Worm (Caenorhabditis elegans) whole organism, L4 larva: ENCODE measurements around the gene Y22D7AL.3.
A peak's percentile ranks its signal among the peaks of the same experiment; 100 is the strongest.

Experiments used
- F26F4.8 ChIP-seq: fragments of 200-800 bp; sonication (Bioruptor generic); conservative IDR thresholded peaks from 2 replicates; pipeline ENCODE4 v1.3.6; 2022; ENCODE audit warnings: missing genetic modification characterization, missing compliant biosample characterization
- F44E2.7 ChIP-seq: fragments of 200-800 bp; sonication (Bioruptor generic); IDR thresholded peaks from 2 replicates; pipeline ENCODE4 v2.1.2; 2022; ENCODE audit warnings: missing genetic modification characterization, missing compliant biosample characterization
- R02D3.7 ChIP-seq: fragments of 150-350 bp; sonication (generic microtip); optimal IDR thresholded peaks from 3 replicates; lab custom pipeline; 2014; ENCODE audit warnings: missing biosample characterization, missing genetic modification characterization
- T20F7.1 ChIP-seq: fragments of 200-800 bp; sonication (Bioruptor generic); optimal IDR thresholded peaks from 2 replicates; lab custom pipeline; 2018; ENCODE audit warnings: mild to moderate bottlenecking, missing genetic modification characterization, missing compliant biosample characterization
- T26A8.4 ChIP-seq: fragments of 200-800 bp; sonication (Bioruptor generic); IDR thresholded peaks from 2 replicates; pipeline ENCODE4 v1.3.6; 2022; ENCODE audit warnings: missing genetic modification characterization, missing compliant biosample characterization
- Y105C5A.15 ChIP-seq: fragments of 200-800 bp; sonication (Bioruptor generic); IDR thresholded peaks from 2 replicates; pipeline ENCODE4 v1.3.6; 2022; ENCODE audit warnings: missing genetic modification characterization, missing compliant biosample characterization
- Y48G9A.11 ChIP-seq: fragments of 200-800 bp; sonication (Bioruptor generic); IDR thresholded peaks from 2 replicates; pipeline ENCODE4 v1.3.6; 2022; ENCODE audit warnings: missing genetic modification reagents, missing genetic modification characterization, missing compliant biosample characterization
- Y75B8A.6 ChIP-seq: fragments of 200-800 bp; sonication (Bioruptor generic); IDR thresholded peaks from 2 replicates; pipeline ENCODE4 v1.3.6; 2022; ENCODE audit warnings: missing genetic modification reagents, missing genetic modification characterization, missing compliant biosample characterization
- ZK337.2 ChIP-seq: fragments of 200-800 bp; sonication (Bioruptor generic); IDR thresholded peaks from 2 replicates; pipeline ENCODE4 v1.3.6; 2022; ENCODE audit warnings: missing genetic modification reagents, missing genetic modification characterization, missing compliant biosample characterization
- aha-1 ChIP-seq: fragments of 150-350 bp; peaks from one replicate; lab custom pipeline; 2014; ENCODE audit warnings: missing biosample characterization, missing genetic modification characterization
- arid-1 ChIP-seq: fragments of 200-800 bp; sonication (Bioruptor generic); conservative IDR thresholded peaks from 2 replicates; pipeline ENCODE4 v1.3.6; 2022; ENCODE audit warnings: missing genetic modification reagents, missing genetic modification characterization, missing compliant biosample characterization
- ceh-44 ChIP-seq: fragments of 200-800 bp; sonication (Bioruptor generic); IDR thresholded peaks from 2 replicates; pipeline ENCODE4 v1.3.6; 2022; ENCODE audit warnings: missing genetic modification reagents, missing genetic modification characterization, missing compliant biosample characterization
- ces-1 ChIP-seq: fragments of 150-350 bp; sonication (generic microtip); optimal IDR thresholded peaks from 4 replicates; lab custom pipeline; 2014; ENCODE audit warnings: missing biosample characterization, missing genetic modification reagents, missing genetic modification characterization
- ctbp-1 ChIP-seq: fragments of 200-800 bp; sonication (Bioruptor generic); IDR thresholded peaks from 2 replicates; pipeline ENCODE4 v1.3.6; 2022; ENCODE audit warnings: missing genetic modification reagents, missing genetic modification characterization, missing compliant biosample characterization
- daf-19 ChIP-seq: fragments of 200-800 bp; sonication (Bioruptor generic); conservative IDR thresholded peaks from 2 replicates; pipeline ENCODE4 v1.3.6; 2022; ENCODE audit warnings: missing genetic modification characterization, missing compliant biosample characterization
- daf-8 ChIP-seq: fragments of 200-800 bp; sonication (Bioruptor generic); IDR thresholded peaks from 2 replicates; pipeline ENCODE4 v1.3.6; 2022; ENCODE audit warnings: missing genetic modification characterization, missing compliant biosample characterization
- dmd-6 ChIP-seq: fragments of 200-800 bp; sonication (Bioruptor generic); IDR thresholded peaks from 2 replicates; pipeline ENCODE4 v1.3.6; 2022; ENCODE audit warnings: missing genetic modification reagents, missing genetic modification characterization, missing compliant biosample characterization
- dpl-1 ChIP-seq: fragments of 150-350 bp; optimal IDR thresholded peaks from 2 replicates; lab custom pipeline; 2014; ENCODE audit warnings: missing biosample characterization, missing genetic modification reagents, missing genetic modification characterization
- egl-43 ChIP-seq: fragments of 200-800 bp; sonication (Bioruptor generic); IDR thresholded peaks from 2 replicates; pipeline ENCODE4 v1.3.6; 2022; ENCODE audit warnings: missing genetic modification reagents, missing genetic modification characterization, missing compliant biosample characterization
- hif-1 ChIP-seq, 2 experiments: sonication (generic microtip); optimal IDR thresholded peaks; 2 replicates each; lab custom pipeline; 2016 to 2017; ENCODE audit warnings: missing compliant biosample characterization in 2 of 2, missing genetic modification characterization in 2 of 2, missing genetic modification reagents in 2 of 2, missing genotype in 2 of 2, mild to moderate bottlenecking in 1 of 2
- hmg-1.1 ChIP-seq: fragments of 200-800 bp; sonication (Bioruptor generic); IDR thresholded peaks from 2 replicates; pipeline ENCODE4 v1.3.6; 2022; ENCODE audit warnings: missing genetic modification reagents, missing genetic modification characterization, missing compliant biosample characterization
- jun-1 ChIP-seq: fragments of 150-350 bp; optimal IDR thresholded peaks from 2 replicates; lab custom pipeline; 2014; ENCODE audit warnings: missing biosample characterization, missing genetic modification reagents, missing genetic modification characterization
- lim-7 ChIP-seq: fragments of 200-800 bp; sonication (Bioruptor generic); IDR thresholded peaks from 2 replicates; pipeline ENCODE4 v1.3.6; 2022; ENCODE audit warnings: missing genetic modification characterization, missing compliant biosample characterization
- lin-13 ChIP-seq: fragments of 150-350 bp; optimal IDR thresholded peaks from 2 replicates; lab custom pipeline; 2014; ENCODE audit warnings: missing biosample characterization, missing genetic modification reagents, missing genetic modification characterization
- lin-15B ChIP-seq: fragments of 150-350 bp; sonication (generic microtip); optimal IDR thresholded peaks from 3 replicates; lab custom pipeline; 2014; ENCODE audit warnings: missing biosample characterization, missing genetic modification characterization
- lin-39 ChIP-seq: fragments of 150-350 bp; optimal IDR thresholded peaks from 2 replicates; lab custom pipeline; 2014; ENCODE audit warnings: missing biosample characterization, missing genetic modification reagents, missing genetic modification characterization
- lir-3 ChIP-seq: sonication (generic microtip); optimal IDR thresholded peaks from 2 replicates; lab custom pipeline; 2016; ENCODE audit warnings: mild to moderate bottlenecking, missing genetic modification characterization, missing compliant biosample characterization
- madf-5 ChIP-seq, 2 experiments: fragments of 200-800 bp; sonication (Bioruptor generic); IDR thresholded peaks; 2 replicates each; pipeline ENCODE4 v1.3.6; 2022; ENCODE audit warnings: missing compliant biosample characterization in 2 of 2, missing genetic modification characterization in 2 of 2
- madf-9 ChIP-seq: fragments of 200-800 bp; sonication (Bioruptor generic); conservative IDR thresholded peaks from 2 replicates; pipeline ENCODE4 v1.3.6; 2022; ENCODE audit warnings: missing genetic modification reagents, missing genetic modification characterization, missing compliant biosample characterization
- mdl-1 ChIP-seq, 2 experiments: fragments of 150-350 bp in 1 of 2; sonication (generic microtip) in 1 of 2; optimal IDR thresholded peaks; 2 replicates each; lab custom pipeline; 2014 to 2017; ENCODE audit warnings: missing biosample characterization in 2 of 2, missing genetic modification characterization in 2 of 2
- nhr-10 ChIP-seq: fragments of 150-350 bp; optimal IDR thresholded peaks from 2 replicates; lab custom pipeline; 2014; ENCODE audit warnings: missing biosample characterization, missing genetic modification characterization
- nhr-102 ChIP-seq: sonication (generic microtip); optimal IDR thresholded peaks from 2 replicates; lab custom pipeline; 2016; ENCODE audit warnings: mild to moderate bottlenecking, missing genetic modification characterization, moderate library complexity, missing compliant biosample characterization
- nhr-11 ChIP-seq: fragments of 150-350 bp; optimal IDR thresholded peaks from 2 replicates; lab custom pipeline; 2014; ENCODE audit warnings: missing biosample characterization, missing genetic modification characterization
- nhr-111 ChIP-seq: fragments of 200-800 bp; sonication (Bioruptor generic); optimal IDR thresholded peaks from 2 replicates; lab custom pipeline; 2018; ENCODE audit warnings: mild to moderate bottlenecking, missing genetic modification characterization, missing compliant biosample characterization
- nhr-28 ChIP-seq: fragments of 150-350 bp; optimal IDR thresholded peaks from 2 replicates; lab custom pipeline; 2014; ENCODE audit warnings: missing biosample characterization, missing genetic modification characterization
- nhr-41 ChIP-seq: fragments of 200-800 bp; sonication (Bioruptor generic); IDR thresholded peaks from 2 replicates; pipeline ENCODE4 v1.3.6; 2022; ENCODE audit warnings: missing genetic modification reagents, missing genetic modification characterization, missing compliant biosample characterization
- nhr-48 ChIP-seq: sonication (generic microtip); optimal IDR thresholded peaks from 2 replicates; lab custom pipeline; 2016; ENCODE audit warnings: mild to moderate bottlenecking, missing genetic modification characterization, missing compliant biosample characterization
- sdz-12 ChIP-seq: fragments of 200-800 bp; sonication (Bioruptor generic); optimal IDR thresholded peaks from 2 replicates; lab custom pipeline; 2018; ENCODE audit warnings: mild to moderate bottlenecking, missing genetic modification characterization, missing compliant biosample characterization
- skn-1 ChIP-seq: fragments of 150-350 bp; optimal IDR thresholded peaks from 2 replicates; lab custom pipeline; 2014; ENCODE audit warnings: missing biosample characterization, missing genetic modification characterization
- snpc-1.2 ChIP-seq: fragments of 200-800 bp; sonication (Bioruptor generic); IDR thresholded peaks from 2 replicates; pipeline ENCODE4 v1.3.6; 2022; ENCODE audit warnings: missing genetic modification reagents, missing genetic modification characterization, missing compliant biosample characterization
- spr-1 ChIP-seq: sonication (generic microtip); optimal IDR thresholded peaks from 2 replicates; lab custom pipeline; 2016; ENCODE audit warnings: mild to moderate bottlenecking, missing genetic modification characterization, missing compliant biosample characterization
- unc-130 ChIP-seq: sonication (generic microtip); optimal IDR thresholded peaks from 2 replicates; lab custom pipeline; 2016; ENCODE audit warnings: missing genetic modification reagents, missing genetic modification characterization, missing compliant biosample characterization
- vab-7 ChIP-seq: fragments of 200-800 bp; sonication (Bioruptor generic); IDR thresholded peaks from 2 replicates; pipeline ENCODE4 v1.3.6; 2022; ENCODE audit warnings: missing genetic modification reagents, missing genetic modification characterization, missing compliant biosample characterization
- zip-2 ChIP-seq: fragments of 150-350 bp; optimal IDR thresholded peaks from 2 replicates; lab custom pipeline; 2014; ENCODE audit warnings: missing biosample characterization, missing genetic modification characterization
- ztf-11 ChIP-seq: fragments of 150-350 bp; optimal IDR thresholded peaks from 2 replicates; lab custom pipeline; 2014; ENCODE audit warnings: missing biosample characterization, missing genetic modification characterization

The Y22D7AL.3 gene

DNA sequence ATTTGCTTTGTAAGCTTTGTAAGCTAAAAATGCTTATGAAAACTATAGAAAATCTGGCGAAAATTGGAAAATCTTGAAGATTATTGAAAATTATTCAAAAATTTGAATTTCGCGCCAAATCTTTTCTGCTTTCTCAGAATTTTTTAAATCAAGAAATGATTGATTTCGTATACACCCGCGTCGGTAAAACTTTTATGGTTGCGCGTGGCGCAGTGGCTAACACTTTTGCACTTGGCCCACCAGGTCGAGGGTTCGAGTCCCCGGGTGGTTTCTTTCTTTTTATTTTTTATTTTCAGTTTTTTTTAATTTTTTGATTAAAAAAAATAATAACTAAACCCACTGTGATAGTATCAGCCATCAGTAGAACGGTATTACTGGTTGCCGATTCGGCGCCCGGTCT lies 42.3 kb upstream of the Y22D7AL.3 start (continued):
- no peak for TF ChIP-seq F44E2.7 (GFP tag; lab: Robert Waterston, UW)
- TF ChIP-seq ctbp-1 = 0 out of 2 replicates have a peak, but pooled peaks have one; percentile 42
- peak; percentile 46; the same call in 1 of the 2 replicates for TF ChIP-seq snpc-1.2
- no peak for TF ChIP-seq mdl-1 (tag; optimal IDR thresholded peaks at IDR 0.05; lab: Kevin White, UChicago)
- TF ChIP-seq dmd-6 (GFP tag; lab: Robert Waterston, UW) = peak; percentile 28
- TF ChIP-seq F26F4.8 (GFP tag; lab: Robert Waterston, UW) = peak; percentile 85
- TF ChIP-seq T20F7.1 (GFP tag; lab: Kevin White, UChicago) = no peak
- no peak for TF ChIP-seq ztf-11 (tag; lab: Kevin White, UChicago)
- TF ChIP-seq unc-130 (GFP tag; lab: Kevin White, UChicago) = peak; percentile 37
- no peak for TF ChIP-seq nhr-48 (tag; lab: Kevin White, UChicago)
- no peak for TF ChIP-seq lin-39 (tag; lab: Kevin White, UChicago)
- peak; percentile 54; the same call in 1 of the 2 replicates for TF ChIP-seq ceh-44 (GFP tag; lab: Robert Waterston, UW)
- peak; percentile 46; the same call in 1 of the 2 replicates for TF ChIP-seq Y48G9A.11
- peak; percentile 81 for TF ChIP-seq lin-13 (GFP tag; lab: Kevin White, UChicago)
- TF ChIP-seq spr-1 (tag; lab: Kevin White, UChicago) = no peak
- no peak for TF ChIP-seq lin-15B
- no peak for TF ChIP-seq skn-1 (tag; lab: Kevin White, UChicago)
- TF ChIP-seq jun-1 (tag; lab: Kevin White, UChicago) = no peak
- 0 out of 2 replicates have a peak, but pooled peaks have one; percentile 65 for TF ChIP-seq Y105C5A.15 (GFP tag; lab: Robert Waterston, UW)
- TF ChIP-seq R02D3.7 = no peak
- peak; percentile 62 for TF ChIP-seq vab-7 (GFP tag; lab: Robert Waterston, UW)
- no peak for TF ChIP-seq nhr-102 (tag; lab: Kevin White, UChicago)
- 0 out of 2 replicates have a peak, but pooled peaks have one; percentile 36 for TF ChIP-seq daf-8 (GFP tag; lab: Robert Waterston, UW)
- TF ChIP-seq, all 104 proteins: peak for 23

DNA sequence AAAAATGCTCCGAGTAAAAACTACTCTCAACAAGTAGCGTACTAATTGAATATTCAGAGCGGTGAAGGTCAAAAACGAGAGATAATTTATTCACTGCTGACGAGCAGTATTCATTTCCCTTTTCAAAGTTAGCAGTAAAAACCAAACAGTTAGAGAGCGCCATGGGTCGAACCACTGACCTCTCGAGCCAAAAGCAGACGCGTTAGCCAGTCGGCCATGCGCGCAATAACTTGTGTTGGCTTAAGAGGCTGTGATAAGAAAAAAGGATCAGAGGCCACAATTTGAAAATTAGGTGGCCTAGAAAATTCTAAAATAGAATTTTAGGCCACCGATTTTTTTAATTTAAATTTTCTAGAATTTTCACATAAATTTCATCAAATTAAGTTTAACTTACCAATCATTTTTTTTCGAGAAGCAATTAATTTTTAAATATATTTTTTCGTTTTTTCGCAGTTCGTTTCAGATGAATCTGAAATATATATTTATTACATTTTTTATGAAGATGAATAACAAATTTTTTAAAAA lies 40.5 kb upstream of the Y22D7AL.3 start, which contains the start of gene sms-3:
Gene sms-3 (minus strand): TSS at position 475 of the 525 bp plus-strand sequence.
- TF ChIP-seq jun-1 (tag; lab: Kevin White, UChicago) = no peak
- 0 out of 2 replicates have a peak, but pooled peaks have one; percentile 61 for TF ChIP-seq daf-19 (GFP tag; lab: Robert Waterston, UW)
- 0 out of 2 replicates have a peak, but pooled peaks have one; percentile 17 for TF ChIP-seq T26A8.4 (GFP tag; lab: Robert Waterston, UW)
- peak; percentile 43; the same call in 1 of the 2 replicates for TF ChIP-seq madf-9 (GFP tag; lab: Robert Waterston, UW)
- peak; percentile 82 for TF ChIP-seq lin-13 (GFP tag; lab: Kevin White, UChicago)
- peak; percentile 84 for TF ChIP-seq lim-7 (GFP tag; lab: Robert Waterston, UW)
- TF ChIP-seq arid-1 = peak; percentile 58; the same call in 1 of the 2 replicates
- TF ChIP-seq egl-43 (GFP tag; lab: Robert Waterston, UW) = peak; percentile 83
- 0 out of 2 replicates have a peak, but pooled peaks have one; percentile 23 for TF ChIP-seq hmg-1.1 (GFP tag; lab: Robert Waterston, UW)
- TF ChIP-seq hif-1 (tag; optimal IDR thresholded peaks at IDR 0.05; lab: Kevin White, UChicago) = peak in 1 of 2 experiments; percentile 6
- TF ChIP-seq ZK337.2 (GFP tag; lab: Robert Waterston, UW) = peak; percentile 75
- peak; percentile 20 for TF ChIP-seq nhr-48 (tag; lab: Kevin White, UChicago)
- TF ChIP-seq nhr-10 (tag; lab: Kevin White, UChicago) = no peak
- peak; percentile 29 for TF ChIP-seq spr-1 (tag; lab: Kevin White, UChicago)
- TF ChIP-seq unc-130 (GFP tag; lab: Kevin White, UChicago) = peak; percentile 79
- TF ChIP-seq R02D3.7 = no peak
- peak; percentile 66; the same call in 1 of the 2 replicates for TF ChIP-seq nhr-41
- TF ChIP-seq F26F4.8 (GFP tag; lab: Robert Waterston, UW) = peak; percentile 84; the same call in 1 of the 2 replicates
- no peak for TF ChIP-seq dpl-1 (GFP tag; lab: Kevin White, UChicago)
- TF ChIP-seq Y75B8A.6 (GFP tag; lab: Robert Waterston, UW) = peak; percentile 78; the same call in 1 of the 2 replicates
- TF ChIP-seq lir-3 (tag; lab: Kevin White, UChicago) = peak; percentile 68
- TF ChIP-seq nhr-11 (tag; lab: Kevin White, UChicago) = no peak
- TF ChIP-seq daf-8 (GFP tag; lab: Robert Waterston, UW) = no peak
- TF ChIP-seq T20F7.1 (GFP tag; lab: Kevin White, UChicago) = peak; percentile 9
- TF ChIP-seq ctbp-1 = 0 out of 2 replicates have a peak, but pooled peaks have one; percentile 18
- peak in 1 of 2 experiments; percentile 94; a peak in 2 of 4 replicates for TF ChIP-seq madf-5 (GFP tag; IDR thresholded peaks at IDR 0.05; lab: Robert Waterston, UW)
- TF ChIP-seq nhr-111 = peak; percentile 29
- no peak for TF ChIP-seq nhr-28 (tag; lab: Kevin White, UChicago)
- TF ChIP-seq F44E2.7 (GFP tag; lab: Robert Waterston, UW) = peak; percentile 87; the same call in 1 of the 2 replicates
- TF ChIP-seq vab-7 (GFP tag; lab: Robert Waterston, UW) = peak; percentile 68
- TF ChIP-seq aha-1 = peak; percentile 42
- peak; percentile 41 for TF ChIP-seq dmd-6 (GFP tag; lab: Robert Waterston, UW)
- TF ChIP-seq zip-2 (tag; lab: Kevin White, UChicago) = no peak
- TF ChIP-seq ces-1 (GFP tag; lab: Kevin White, UChicago) = no peak
- TF ChIP-seq sdz-12 (GFP tag; lab: Kevin White, UChicago) = no peak
- TF ChIP-seq Y48G9A.11 = peak; percentile 83
